Fruit fly (Drosophila melanogaster) whole organism, embryonic: ENCODE data around the gene hmw.
A peak's percentile ranks its signal among the peaks of the same experiment; 100 is the strongest.

Experiments
- Ada2b ChIP-seq: fragments of 200-800 bp; sonication (Bioruptor generic); IDR thresholded peaks from 2 replicates; pipeline ENCODE4 v1.3.6; 2022; ENCODE audit warnings: missing biosample characterization, missing genetic modification characterization
- Antp ChIP-seq: fragments of 200-800 bp; sonication (Bioruptor generic); optimal IDR thresholded peaks from 3 replicates; lab custom pipeline; 2016; ENCODE audit warnings: missing biosample characterization, missing genetic modification characterization
- Atf6 ChIP-seq: fragments of 200-800 bp; sonication (Bioruptor generic); IDR thresholded peaks from 2 replicates; pipeline ENCODE4 v1.3.6; 2022; ENCODE audit warnings: missing biosample characterization, missing genetic modification characterization
- CG12391 ChIP-seq: fragments of 200-800 bp; sonication (Bioruptor generic); optimal IDR thresholded peaks from 3 replicates; lab custom pipeline; 2018; ENCODE audit warnings: missing biosample characterization, mild to moderate bottlenecking, missing genetic modification characterization, moderate library complexity
- CG12769 ChIP-seq: fragments of 200-800 bp; sonication (Bioruptor generic); optimal IDR thresholded peaks from 2 replicates; lab custom pipeline; 2019; ENCODE audit warnings: missing biosample characterization, mild to moderate bottlenecking, missing genetic modification characterization, moderate library complexity
- CG12942 ChIP-seq: fragments of 200-800 bp; sonication (Bioruptor generic); optimal IDR thresholded peaks from 3 replicates; lab custom pipeline; 2016; ENCODE audit warnings: missing biosample characterization, missing genetic modification characterization
- CG13296 ChIP-seq: fragments of 200-800 bp; sonication (Bioruptor generic); optimal IDR thresholded peaks from 3 replicates; lab custom pipeline; 2018; ENCODE audit warnings: missing biosample characterization, mild to moderate bottlenecking, missing genetic modification characterization
- CG13424 ChIP-seq: fragments of 200-800 bp; sonication (Bioruptor generic); optimal IDR thresholded peaks from 2 replicates; lab custom pipeline; 2019; ENCODE audit warnings: missing biosample characterization, mild to moderate bottlenecking, missing genetic modification characterization, moderate library complexity
- CG13894 ChIP-seq: fragments of 200-800 bp; sonication (Bioruptor generic); optimal IDR thresholded peaks from 3 replicates; lab custom pipeline; 2018; ENCODE audit warnings: missing biosample characterization, mild to moderate bottlenecking, missing genetic modification characterization, moderate library complexity
- CG14014 ChIP-seq: fragments of 200-800 bp; sonication (Bioruptor generic); IDR thresholded peaks from 2 replicates; pipeline ENCODE4 v1.3.6; 2022; ENCODE audit warnings: missing biosample characterization, missing genetic modification characterization
- CG14710 ChIP-seq: fragments of 200-800 bp; sonication (Bioruptor generic); optimal IDR thresholded peaks from 3 replicates; lab custom pipeline; 2019; ENCODE audit warnings: missing biosample characterization, mild to moderate bottlenecking, missing genetic modification characterization, moderate library complexity
- CG14860 ChIP-seq: fragments of 200-800 bp; sonication (Bioruptor generic); IDR thresholded peaks from 3 replicates; pipeline ENCODE4 v1.3.6; 2022; ENCODE audit warnings: missing biosample characterization, missing genetic modification characterization; ENCODE audit not compliant: partially characterized antibody
- CG15073 ChIP-seq: fragments of 200-800 bp; sonication (Bioruptor generic); optimal IDR thresholded peaks from 2 replicates; lab custom pipeline; 2016; ENCODE audit warnings: missing biosample characterization, missing genetic modification characterization
- CG15269 ChIP-seq: fragments of 200-800 bp; sonication (Bioruptor generic); optimal IDR thresholded peaks from 2 replicates; lab custom pipeline; 2018; ENCODE audit warnings: missing biosample characterization, mild to moderate bottlenecking, missing genetic modification characterization, moderate library complexity
- CG16815 ChIP-seq: fragments of 200-800 bp; sonication (Bioruptor generic); optimal IDR thresholded peaks from 3 replicates; lab custom pipeline; 2017; ENCODE audit warnings: missing biosample characterization, mild to moderate bottlenecking, missing genetic modification characterization
- CG18011 ChIP-seq: fragments of 200-800 bp; sonication (Bioruptor generic); optimal IDR thresholded peaks from 2 replicates; lab custom pipeline; 2017; ENCODE audit warnings: missing biosample characterization, missing genetic modification characterization, mild to moderate bottlenecking, moderate library complexity, missing genotype
- CG18262 ChIP-seq: fragments of 200-800 bp; optimal IDR thresholded peaks from 3 replicates; lab custom pipeline; 2019; ENCODE audit warnings: missing biosample characterization, mild to moderate bottlenecking, missing genetic modification characterization, moderate library complexity
- CG2889 ChIP-seq: fragments of 200-800 bp; sonication (Bioruptor generic); IDR thresholded peaks from 3 replicates; pipeline ENCODE4 v1.3.6; 2022; ENCODE audit warnings: missing biosample characterization, missing genetic modification characterization
- CG3163 ChIP-seq: fragments of 200-800 bp; sonication (Bioruptor generic); optimal IDR thresholded peaks from 3 replicates; lab custom pipeline; 2016; ENCODE audit warnings: missing biosample characterization, missing genetic modification characterization
- CG4707 ChIP-seq: fragments of 200-800 bp; sonication (Bioruptor generic); optimal IDR thresholded peaks from 2 replicates; lab custom pipeline; 2018; ENCODE audit warnings: missing biosample characterization, mild to moderate bottlenecking, missing genetic modification characterization, moderate library complexity
- CG5180 ChIP-seq: fragments of 200-800 bp; sonication (Bioruptor generic); optimal IDR thresholded peaks from 3 replicates; lab custom pipeline; 2017; ENCODE audit warnings: missing biosample characterization, missing genetic modification characterization, mild to moderate bottlenecking, moderate library complexity, missing genetic modification reagents
- CG5953 ChIP-seq: fragments of 200-800 bp; sonication (Bioruptor generic); IDR thresholded peaks from 2 replicates; pipeline ENCODE4 v1.3.6; 2022; ENCODE audit warnings: missing biosample characterization, missing genetic modification characterization
- CG6689 ChIP-seq: fragments of 200-800 bp; sonication (Bioruptor generic); IDR thresholded peaks from 2 replicates; pipeline ENCODE4 v1.3.6; 2022; ENCODE audit warnings: missing biosample characterization, missing genetic modification characterization
- CG9437 ChIP-seq: fragments of 200-800 bp; sonication (Bioruptor generic); optimal IDR thresholded peaks from 2 replicates; lab custom pipeline; 2018; ENCODE audit warnings: missing biosample characterization, mild to moderate bottlenecking, missing genetic modification characterization
- CG9609 ChIP-seq: fragments of 200-800 bp; sonication (Bioruptor generic); optimal IDR thresholded peaks from 3 replicates; lab custom pipeline; 2016; ENCODE audit warnings: missing biosample characterization, missing genetic modification characterization
- CTCF ChIP-seq: fragments of 200-800 bp; sonication (Bioruptor generic); optimal IDR thresholded peaks from 2 replicates; lab custom pipeline; 2017; ENCODE audit warnings: missing biosample characterization, mild to moderate bottlenecking, missing genetic modification characterization, moderate library complexity
- Dek ChIP-seq: fragments of 200-800 bp; sonication (Bioruptor generic); optimal IDR thresholded peaks from 3 replicates; lab custom pipeline; 2019; ENCODE audit warnings: missing biosample characterization, mild to moderate bottlenecking, missing genetic modification characterization, moderate library complexity
- Elba2 ChIP-seq: fragments of 200-800 bp; sonication (Bioruptor generic); optimal IDR thresholded peaks from 3 replicates; lab custom pipeline; 2016; ENCODE audit warnings: missing biosample characterization, missing genetic modification characterization
- HLH54F ChIP-seq: fragments of 200-800 bp; sonication (Bioruptor generic); optimal IDR thresholded peaks from 3 replicates; lab custom pipeline; 2016; ENCODE audit warnings: missing biosample characterization, missing genetic modification characterization
- Hand ChIP-seq: fragments of 200-800 bp; sonication (Bioruptor generic); optimal IDR thresholded peaks from 2 replicates; lab custom pipeline; 2017; ENCODE audit warnings: mild to moderate bottlenecking, missing biosample characterization, missing genetic modification reagents, missing genetic modification characterization
- Jarid2 ChIP-seq: fragments of 200-800 bp; sonication (Bioruptor generic); optimal IDR thresholded peaks from 3 replicates; lab custom pipeline; 2017; ENCODE audit warnings: mild to moderate bottlenecking, missing biosample characterization, missing genetic modification reagents, missing genetic modification characterization
- MBD-R2 ChIP-seq: fragments of 200-800 bp; sonication (Bioruptor generic); IDR thresholded peaks from 2 replicates; pipeline ENCODE4 v1.3.6; 2022; ENCODE audit warnings: missing biosample characterization, missing genetic modification characterization
- Med ChIP-seq: fragments of 200-800 bp; sonication (Bioruptor generic); peaks from one replicate; lab custom pipeline; 2016; ENCODE audit warnings: missing biosample characterization, missing genetic modification characterization, mild to moderate bottlenecking, inconsistent platforms, moderate library complexity
- Mrtf ChIP-seq: fragments of 200-800 bp; sonication (Bioruptor generic); IDR thresholded peaks from 3 replicates; pipeline ENCODE4 v1.3.6; 2022; ENCODE audit warnings: missing biosample characterization, missing genetic modification characterization
- disco-r ChIP-seq: fragments of 200-800 bp; sonication (Bioruptor generic); optimal IDR thresholded peaks from 2 replicates; lab custom pipeline; 2016; ENCODE audit warnings: missing biosample characterization, missing genetic modification characterization
- gem ChIP-seq: fragments of 200-800 bp; sonication (Bioruptor generic); optimal IDR thresholded peaks from 2 replicates; lab custom pipeline; 2019; ENCODE audit warnings: missing biosample characterization, mild to moderate bottlenecking, missing genetic modification characterization, moderate library complexity
- gsb-n ChIP-seq: fragments of 200-800 bp; sonication (Bioruptor generic); optimal IDR thresholded peaks from 3 replicates; lab custom pipeline; 2018; ENCODE audit warnings: missing biosample characterization, mild to moderate bottlenecking, missing genetic modification characterization
- lbe ChIP-seq: fragments of 200-800 bp; sonication (Bioruptor generic); optimal IDR thresholded peaks from 2 replicates; lab custom pipeline; 2016; ENCODE audit warnings: missing biosample characterization, mild to moderate bottlenecking, missing genetic modification characterization
- lilli ChIP-seq: fragments of 200-800 bp; sonication (Bioruptor generic); optimal IDR thresholded peaks from 3 replicates; lab custom pipeline; 2016; ENCODE audit warnings: missing biosample characterization, missing genetic modification characterization
- mam ChIP-seq: fragments of 200-800 bp; sonication (Bioruptor generic); optimal IDR thresholded peaks from 3 replicates; lab custom pipeline; 2016; ENCODE audit warnings: missing biosample characterization, missing genetic modification characterization
- repo ChIP-seq: fragments of 200-800 bp; sonication (Bioruptor generic); optimal IDR thresholded peaks from 2 replicates; lab custom pipeline; 2016; ENCODE audit warnings: missing biosample characterization, missing genetic modification characterization
- ro ChIP-seq: fragments of 200-800 bp; sonication (Bioruptor generic); IDR thresholded peaks from 2 replicates; pipeline ENCODE4 v1.3.6; 2022; ENCODE audit warnings: missing biosample characterization, missing genetic modification characterization
- row ChIP-seq: fragments of 200-800 bp; sonication (Bioruptor generic); IDR thresholded peaks from 3 replicates; pipeline ENCODE4 v1.3.6; 2022; ENCODE audit warnings: missing biosample characterization, missing genetic modification characterization
- sens ChIP-seq: fragments of 200-800 bp; sonication (Bioruptor generic); peaks from one replicate; lab custom pipeline; 2016; ENCODE audit warnings: missing biosample characterization, missing genetic modification characterization
- sisA ChIP-seq: fragments of 200-800 bp; sonication (Bioruptor generic); IDR thresholded peaks from 2 replicates; pipeline ENCODE4 v1.3.6; 2022; ENCODE audit warnings: missing biosample characterization, missing genetic modification characterization
- sna ChIP-seq: fragments of 200-800 bp; sonication (Bioruptor generic); IDR thresholded peaks from 2 replicates; pipeline ENCODE4 v1.3.6; 2022; ENCODE audit warnings: missing biosample characterization, missing genetic modification characterization; ENCODE audit not compliant: partially characterized antibody
- so ChIP-seq: fragments of 200-800 bp; sonication (Bioruptor generic); IDR thresholded peaks from 3 replicates; pipeline ENCODE4 v1.3.6; 2022; ENCODE audit warnings: missing biosample characterization, missing genetic modification characterization
- stc ChIP-seq: fragments of 200-800 bp; sonication (Bioruptor generic); IDR thresholded peaks from 2 replicates; pipeline ENCODE4 v1.3.6; 2022; ENCODE audit warnings: missing biosample characterization, missing genetic modification characterization
- twi ChIP-seq: fragments of 200-800 bp; optimal IDR thresholded peaks from 2 replicates; lab custom pipeline; 2019; ENCODE audit warnings: missing biosample characterization, mild to moderate bottlenecking, missing genetic modification characterization, moderate library complexity

Gene hmw

DNA sequence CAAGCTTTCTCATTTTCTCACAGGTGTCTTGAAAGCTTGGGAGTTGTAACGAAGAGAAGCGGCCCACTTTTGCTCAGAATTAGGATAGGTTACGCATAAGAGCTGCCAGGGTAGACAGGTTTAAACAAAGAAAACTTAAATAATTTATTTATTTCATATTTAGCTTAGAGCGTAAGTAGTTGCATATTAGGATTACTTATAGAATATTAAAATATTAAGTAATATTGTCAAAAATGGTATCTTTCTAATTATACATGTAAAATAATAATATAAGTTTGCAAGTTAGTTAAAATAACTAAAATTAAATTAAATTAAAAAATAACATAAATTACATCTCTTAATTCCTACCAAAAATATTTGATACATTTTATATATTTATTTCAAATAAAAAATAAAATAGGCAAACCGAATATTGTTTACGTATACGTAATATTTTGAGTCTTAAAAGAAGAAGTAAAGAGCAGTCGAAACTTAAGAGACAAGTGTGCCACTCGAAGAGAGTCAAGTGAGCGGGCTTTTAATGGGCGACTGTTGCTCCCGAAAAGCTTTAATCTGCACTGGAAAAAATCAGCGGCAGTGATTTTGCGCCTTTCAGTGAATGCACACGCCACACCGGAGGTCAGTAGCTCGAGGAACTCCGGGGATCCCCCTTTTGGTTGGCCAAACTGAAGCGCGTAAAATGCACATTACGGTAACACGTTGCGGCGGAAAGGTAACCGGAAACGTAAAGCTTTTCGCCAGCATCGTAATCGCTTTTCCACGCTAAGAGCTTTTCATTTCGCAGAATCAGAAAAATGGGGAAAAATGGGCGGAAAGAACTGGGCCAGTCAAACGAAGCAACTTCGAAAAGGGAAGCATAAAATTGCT lies 46.7 kb upstream of the hmw start (continued):
- TF ChIP-seq CG12769 (tag; lab: Kevin White, UChicago) (peak; percentile 73), twi (tag; lab: Kevin White, UChicago) (no peak), lbe (no peak), CG14710 (tag; lab: Kevin White, UChicago) (no peak), stc (GFP tag; lab: Robert Waterston, UW) (0 out of 2 replicates have a peak, but pooled peaks have one; percentile 32), CG12391 (peak; percentile 19), Jarid2 (GFP tag; lab: Kevin White, UChicago) (no peak), CG2889 (GFP tag; lab: Robert Waterston, UW) (peak; percentile 31; the same call in 1 of the 3 replicates), CG5953 (GFP tag; lab: Robert Waterston, UW) (0 out of 2 replicates have a peak, but pooled peaks have one; percentile 4), CG9609 (GFP tag; lab: Kevin White, UChicago) (peak; percentile 14), CG18262 (tag; lab: Kevin White, UChicago) (peak; percentile 24), CTCF (GFP tag; lab: Kevin White, UChicago) (peak; percentile 6), CG4707 (GFP tag; lab: Kevin White, UChicago) (no peak), gem (tag; lab: Kevin White, UChicago) (peak; percentile 60), CG18011 (peak; percentile 14), CG13424 (tag; lab: Kevin White, UChicago) (peak; percentile 32), CG5180 (no peak), CG15269 (peak; percentile 7), row (GFP tag; lab: Robert Waterston, UW) (peak; percentile 42; the same call in 1 of the 3 replicates), Dek (tag; lab: Kevin White, UChicago) (peak; percentile 4), CG14860 (GFP tag; lab: Robert Waterston, UW) (no peak), disco-r (GFP tag; lab: Kevin White, UChicago) (peak; percentile 30), gsb-n (peak; percentile 6), CG13894 (peak; percentile 2), ro (GFP tag; lab: Robert Waterston, UW) (no peak), CG14014 (GFP tag; lab: Robert Waterston, UW) (0 out of 2 replicates have a peak, but pooled peaks have one; percentile 32), Mrtf (GFP tag; lab: Robert Waterston, UW) (0 out of 3 replicates have a peak, but pooled peaks have one; percentile 34), CG12942 (GFP tag; lab: Kevin White, UChicago) (no peak), CG3163 (GFP tag; lab: Kevin White, UChicago) (peak; percentile 83), CG15073 (no peak), sna (GFP tag; lab: Robert Waterston, UW) (no peak), lilli (GFP tag; lab: Kevin White, UChicago) (peak; percentile 36), MBD-R2 (GFP tag; lab: Robert Waterston, UW) (peak; percentile 21; the same call in 1 of the 2 replicates), Med (GFP tag; lab: Kevin White, UChicago) (peak; percentile 93), mam (GFP tag; lab: Kevin White, UChicago) (peak; percentile 27), Elba2 (GFP tag; lab: Kevin White, UChicago) (no peak), sens (GFP tag; lab: Kevin White, UChicago) (peak; percentile 82), HLH54F (GFP tag; lab: Kevin White, UChicago) (peak; percentile 18), CG9437 (peak; percentile 74), sisA (GFP tag; lab: Robert Waterston, UW) (peak; percentile 48), CG16815 (GFP tag; lab: Kevin White, UChicago) (no peak), Hand (GFP tag; lab: Kevin White, UChicago) (peak; percentile 27), Ada2b (GFP tag; lab: Robert Waterston, UW) (peak; percentile 70), CG6689 (GFP tag; lab: Robert Waterston, UW) (peak; percentile 34; the same call in 1 of the 2 replicates), so (0 out of 3 replicates have a peak, but pooled peaks have one; percentile 53), Antp (GFP tag; lab: Kevin White, UChicago) (peak; percentile 56), Atf6 (peak; percentile 46; the same call in 1 of the 2 replicates), CG13296 (GFP tag; lab: Kevin White, UChicago) (no peak), repo (GFP tag; lab: Kevin White, UChicago) (no peak)
